Worm (Caenorhabditis elegans) whole organism, late embryonic: ENCODE data around the gene srh-289.

ENCODE experiments used
- C08G9.2 ChIP-seq: sonication (generic microtip); optimal IDR thresholded peaks from 2 replicates; lab custom pipeline; 2016; ENCODE audit warnings: mild to moderate bottlenecking, missing genetic modification characterization, moderate library complexity, missing compliant biosample characterization
- K09A11.1 ChIP-seq: sonication (generic microtip); optimal IDR thresholded peaks from 2 replicates; lab custom pipeline; 2017; ENCODE audit warnings: antibody characterized with exemption, mild to moderate bottlenecking, missing genetic modification characterization, missing compliant biosample characterization; ENCODE audit not compliant: insufficient read depth
- T23F11.4 ChIP-seq: fragments of 200-800 bp; sonication (Bioruptor generic); optimal IDR thresholded peaks from 2 replicates; lab custom pipeline; 2018; ENCODE audit warnings: mild to moderate bottlenecking, missing genetic modification characterization, missing compliant biosample characterization
- Y22D7AL.16 ChIP-seq: sonication (generic microtip); optimal IDR thresholded peaks from 2 replicates; lab custom pipeline; 2016; ENCODE audit warnings: missing genetic modification characterization, missing compliant biosample characterization
- ahr-1 ChIP-seq: sonication (generic microtip); optimal IDR thresholded peaks from 2 replicates; lab custom pipeline; 2016; ENCODE audit warnings: missing genetic modification characterization, missing compliant biosample characterization
- ama-1 ChIP-seq: fragments of 150-350 bp; optimal IDR thresholded peaks from 2 replicates; lab custom pipeline; 2014
- ceh-14 ChIP-seq: sonication (generic microtip); optimal IDR thresholded peaks from 2 replicates; lab custom pipeline; 2016; ENCODE audit warnings: missing genotype, missing genetic modification characterization, missing compliant biosample characterization
- ceh-18 ChIP-seq: sonication (generic microtip); optimal IDR thresholded peaks from 2 replicates; lab custom pipeline; 2016; ENCODE audit warnings: missing genetic modification characterization, missing compliant biosample characterization
- ceh-19 ChIP-seq: fragments of 200-800 bp; sonication (Bioruptor generic); optimal IDR thresholded peaks from 2 replicates; lab custom pipeline; 2018; ENCODE audit warnings: mild to moderate bottlenecking, missing genetic modification characterization, missing compliant biosample characterization
- ceh-24 ChIP-seq: sonication (generic microtip); optimal IDR thresholded peaks from 2 replicates; lab custom pipeline; 2016; ENCODE audit warnings: mild to moderate bottlenecking, missing genetic modification characterization, missing compliant biosample characterization
- ceh-30 ChIP-seq: fragments of 150-350 bp; optimal IDR thresholded peaks from 2 replicates; lab custom pipeline; 2014; ENCODE audit warnings: missing biosample characterization, missing genetic modification characterization
- ceh-6 ChIP-seq: fragments of 200-800 bp; sonication (Bioruptor generic); optimal IDR thresholded peaks from 2 replicates; lab custom pipeline; 2018; ENCODE audit warnings: mild to moderate bottlenecking, missing genetic modification characterization, missing compliant biosample characterization
- ceh-9 ChIP-seq: sonication (generic microtip); optimal IDR thresholded peaks from 2 replicates; lab custom pipeline; 2016; ENCODE audit warnings: mild to moderate bottlenecking, missing genetic modification characterization, inconsistent platforms, missing compliant biosample characterization
- dmd-4 ChIP-seq: sonication (generic microtip); optimal IDR thresholded peaks from 2 replicates; lab custom pipeline; 2016; ENCODE audit warnings: borderline replicate concordance, missing genetic modification characterization, missing compliant biosample characterization
- eyg-1 ChIP-seq: sonication (generic microtip); optimal IDR thresholded peaks from 2 replicates; lab custom pipeline; 2016; ENCODE audit warnings: missing genotype, missing genetic modification characterization, missing compliant biosample characterization
- fkh-10 ChIP-seq: fragments of 150-350 bp; optimal IDR thresholded peaks from 2 replicates; lab custom pipeline; 2014; ENCODE audit warnings: missing biosample characterization, missing genetic modification reagents, missing genetic modification characterization
- fkh-6 ChIP-seq: sonication (generic microtip); optimal IDR thresholded peaks from 2 replicates; lab custom pipeline; 2016; ENCODE audit warnings: missing genetic modification characterization, missing compliant biosample characterization
- hlh-15 ChIP-seq: sonication (generic microtip); optimal IDR thresholded peaks from 2 replicates; lab custom pipeline; 2016; ENCODE audit warnings: missing genetic modification characterization, missing compliant biosample characterization
- hlh-6 ChIP-seq: sonication (generic microtip); optimal IDR thresholded peaks from 2 replicates; lab custom pipeline; 2016; ENCODE audit warnings: missing genotype, missing genetic modification characterization, missing compliant biosample characterization
- lim-6 ChIP-seq: sonication (generic microtip); optimal IDR thresholded peaks from 2 replicates; lab custom pipeline; 2016; ENCODE audit warnings: missing genetic modification characterization, missing compliant biosample characterization
- lin-11 ChIP-seq: fragments of 200-800 bp; sonication (Bioruptor generic); optimal IDR thresholded peaks from 2 replicates; lab custom pipeline; 2018; ENCODE audit warnings: mild to moderate bottlenecking, missing genetic modification characterization, missing compliant biosample characterization
- mec-3 ChIP-seq: sonication (generic microtip); optimal IDR thresholded peaks from 2 replicates; lab custom pipeline; 2016; ENCODE audit warnings: borderline replicate concordance, missing genetic modification characterization, missing compliant biosample characterization
- nhr-11 ChIP-seq: fragments of 150-350 bp; optimal IDR thresholded peaks from 2 replicates; lab custom pipeline; 2014; ENCODE audit warnings: missing biosample characterization, missing genetic modification characterization
- nhr-232 ChIP-seq: sonication (generic microtip); optimal IDR thresholded peaks from 2 replicates; lab custom pipeline; 2016; ENCODE audit warnings: missing genetic modification characterization, missing compliant biosample characterization
- npax-4 ChIP-seq: sonication (generic microtip); optimal IDR thresholded peaks from 2 replicates; lab custom pipeline; 2016; ENCODE audit warnings: missing genetic modification characterization, missing compliant biosample characterization
- odd-2 ChIP-seq: sonication (generic microtip); optimal IDR thresholded peaks from 2 replicates; lab custom pipeline; 2017; ENCODE audit warnings: antibody characterized with exemption, mild to moderate bottlenecking, missing genetic modification characterization, missing compliant biosample characterization
- pax-1 ChIP-seq: fragments of 150-350 bp; optimal IDR thresholded peaks from 2 replicates; lab custom pipeline; 2014; ENCODE audit warnings: missing biosample characterization, missing genetic modification characterization
- pha-4 ChIP-seq: fragments of 150-350 bp; optimal IDR thresholded peaks from 2 replicates; lab custom pipeline; 2018; ENCODE audit warnings: missing biosample characterization, missing genetic modification reagents, missing genetic modification characterization
- pqm-1 ChIP-seq: sonication (generic microtip); optimal IDR thresholded peaks from 2 replicates; lab custom pipeline; 2016; ENCODE audit warnings: missing genetic modification characterization, missing compliant biosample characterization
- ref-2 ChIP-seq: sonication (generic microtip); optimal IDR thresholded peaks from 2 replicates; lab custom pipeline; 2016; ENCODE audit warnings: missing genetic modification characterization, missing compliant biosample characterization
- sdc-2 ChIP-seq: sonication (generic microtip); optimal IDR thresholded peaks from 2 replicates; lab custom pipeline; 2016; ENCODE audit warnings: missing genotype, missing genetic modification characterization, missing compliant biosample characterization
- sox-2 ChIP-seq: fragments of 200-800 bp; sonication (Bioruptor generic); IDR thresholded peaks from 2 replicates; pipeline ENCODE4 v1.3.6; 2022; ENCODE audit warnings: missing genetic modification reagents, missing genetic modification characterization, missing compliant biosample characterization
- sox-4 ChIP-seq: sonication (generic microtip); optimal IDR thresholded peaks from 2 replicates; lab custom pipeline; 2017; ENCODE audit warnings: mild to moderate bottlenecking, missing genetic modification characterization, inconsistent platforms, missing compliant biosample characterization
- syd-9 ChIP-seq: sonication (generic microtip); optimal IDR thresholded peaks from 2 replicates; lab custom pipeline; 2016; ENCODE audit warnings: mild to moderate bottlenecking, missing genetic modification characterization, moderate library complexity, missing compliant biosample characterization
- tbx-2 ChIP-seq: sonication (generic microtip); optimal IDR thresholded peaks from 2 replicates; lab custom pipeline; 2016; ENCODE audit warnings: missing genetic modification characterization, missing compliant biosample characterization
- tbx-7 ChIP-seq: sonication (generic microtip); optimal IDR thresholded peaks from 2 replicates; lab custom pipeline; 2016; ENCODE audit warnings: missing genotype, missing genetic modification characterization, missing compliant biosample characterization
- ztf-16 ChIP-seq: sonication (generic microtip); optimal IDR thresholded peaks from 2 replicates; lab custom pipeline; 2017; ENCODE audit warnings: missing genetic modification characterization, missing compliant biosample characterization

Gene srh-289

ce11 chrV:17805323-17805722 lies 11.4 kb upstream of the srh-289 start, which contains the start of gene srh-291:
srh-291 (plus strand) TSS chrV:17805623.
- no peak for TF ChIP-seq tbx-2
- TF ChIP-seq pqm-1 (tag; lab: Kevin White, UChicago) = no peak
- TF ChIP-seq ceh-6 (GFP tag; lab: Kevin White, UChicago) = no peak
- TF ChIP-seq ceh-9 (tag; lab: Kevin White, UChicago) = no peak
- TF ChIP-seq ceh-19 (GFP tag; lab: Kevin White, UChicago) = no peak
- no peak for TF ChIP-seq K09A11.1 (tag; lab: Kevin White, UChicago)
- no peak for TF ChIP-seq npax-4 (tag; lab: Kevin White, UChicago)
- no peak for TF ChIP-seq lin-11 (tag; lab: Kevin White, UChicago)
- TF ChIP-seq odd-2 = no peak
- no peak for TF ChIP-seq tbx-7
- TF ChIP-seq ceh-30 (tag; lab: Kevin White, UChicago) = no peak
- no peak for TF ChIP-seq ama-1 (lab: Kevin White, UChicago)
- TF ChIP-seq ceh-24 (tag; lab: Kevin White, UChicago) = no peak

- no peak for TF ChIP-seq syd-9 (tag; lab: Kevin White, UChicago)
- TF ChIP-seq fkh-10 (GFP tag; lab: Kevin White, UChicago) = no peak
- TF ChIP-seq tbx-2 = no peak
These were observed 8.6 kb upstream of the srh-289 start, which contains the start of the genes Y94A7B.11 and srh-292 for ce11 chrV:17802519-17802918. Y94A7B.11 (minus strand) TSS chrV:17802619. srh-292 (plus strand) TSS chrV:17802769.

ce11 chrV:17800538-17800937 lies 6.7 kb upstream of the srh-289 start, which contains the start of gene srh-287:
srh-287 (plus strand) TSS chrV:17800838.
- TF ChIP-seq sox-2 = no peak
- TF ChIP-seq T23F11.4 = no peak

- TF ChIP-seq nhr-232 (tag; lab: Kevin White, UChicago) = no peak
- TF ChIP-seq, all 69 proteins: peak for 0
These were observed 4.9 kb upstream of the srh-289 start, which contains the start of gene srx-18 for ce11 chrV:17798789-17799188. srx-18 (minus strand) TSS chrV:17798889.

ce11 chrV:17795655-17796054 lies 1.8 kb upstream of the srh-289 start, which contains the start of gene srh-288:
srh-288 (minus strand) TSS chrV:17795755.
- TF ChIP-seq dmd-4 (no peak), sox-4 (tag; lab: Kevin White, UChicago) (no peak), pax-1 (tag; lab: Kevin White, UChicago) (no peak), ceh-30 (tag; lab: Kevin White, UChicago) (no peak), nhr-11 (tag; lab: Kevin White, UChicago) (no peak), hlh-6 (tag; lab: Kevin White, UChicago) (no peak), ahr-1 (tag; lab: Kevin White, UChicago) (no peak), ceh-14 (tag; lab: Kevin White, UChicago) (no peak), ref-2 (tag; lab: Kevin White, UChicago) (no peak), eyg-1 (tag; lab: Kevin White, UChicago) (no peak), ceh-6 (GFP tag; lab: Kevin White, UChicago) (no peak), lim-6 (tag; lab: Kevin White, UChicago) (no peak), sdc-2 (tag; lab: Kevin White, UChicago) (no peak)

ce11 chrV:17790191-17790590 lies 3.7 kb downstream of the srh-289 start, which contains the start of gene srh-290:
srh-290 (plus strand) TSS chrV:17790491.
- no peak for TF ChIP-seq T23F11.4
- TF ChIP-seq fkh-6 (tag; lab: Kevin White, UChicago) = no peak
- TF ChIP-seq tbx-7 = no peak
- TF ChIP-seq, all 69 proteins: peak for 0

- no peak for TF ChIP-seq npax-4 (tag; lab: Kevin White, UChicago)
- no peak for TF ChIP-seq mec-3 (tag; lab: Kevin White, UChicago)
- no peak for TF ChIP-seq ztf-16 (tag; lab: Kevin White, UChicago)
- TF ChIP-seq pha-4 (tag; lab: Kevin White, UChicago) = no peak
- TF ChIP-seq C08G9.2 = no peak
- TF ChIP-seq Y22D7AL.16 (tag; lab: Kevin White, UChicago) = no peak
- no peak for TF ChIP-seq ceh-18 (tag; lab: Kevin White, UChicago)
- TF ChIP-seq lin-11 (tag; lab: Kevin White, UChicago) = no peak
- no peak for TF ChIP-seq ceh-9 (tag; lab: Kevin White, UChicago)
- TF ChIP-seq hlh-15 (tag; lab: Kevin White, UChicago) = no peak
- TF ChIP-seq, all 69 proteins: peak for 0
These were observed 9.5 kb downstream of the srh-289 start for ce11 chrV:17784363-17784762.
